Worm (Caenorhabditis elegans) whole organism, L4 larva: ENCODE measurements around the gene R08E5.1.

Source experiments
- F10B5.3 ChIP-seq: sonication (generic microtip); optimal IDR thresholded peaks from 2 replicates; lab custom pipeline; 2016; ENCODE audit warnings: mild to moderate bottlenecking, missing genetic modification characterization, missing compliant biosample characterization
- F37D6.2 ChIP-seq: sonication (generic microtip); optimal IDR thresholded peaks from 2 replicates; lab custom pipeline; 2016; ENCODE audit warnings: mild to moderate bottlenecking, missing genetic modification characterization, missing compliant biosample characterization
- T26A8.4 ChIP-seq: fragments of 200-800 bp; sonication (Bioruptor generic); IDR thresholded peaks from 2 replicates; pipeline ENCODE4 v1.3.6; 2022; ENCODE audit warnings: missing genetic modification characterization, missing compliant biosample characterization
- Y105C5A.15 ChIP-seq: fragments of 200-800 bp; sonication (Bioruptor generic); IDR thresholded peaks from 2 replicates; pipeline ENCODE4 v1.3.6; 2022; ENCODE audit warnings: missing genetic modification characterization, missing compliant biosample characterization
- Y5F2A.4 ChIP-seq: fragments of 200-800 bp; sonication (Bioruptor generic); optimal IDR thresholded peaks from 2 replicates; lab custom pipeline; 2018; ENCODE audit warnings: mild to moderate bottlenecking, missing genetic modification characterization, missing compliant biosample characterization
- aha-1 ChIP-seq: fragments of 150-350 bp; peaks from one replicate; lab custom pipeline; 2014; ENCODE audit warnings: missing biosample characterization, missing genetic modification characterization
- arid-1 ChIP-seq: fragments of 200-800 bp; sonication (Bioruptor generic); conservative IDR thresholded peaks from 2 replicates; pipeline ENCODE4 v1.3.6; 2022; ENCODE audit warnings: missing genetic modification reagents, missing genetic modification characterization, missing compliant biosample characterization
- ceh-28 ChIP-seq: fragments of 150-350 bp; optimal IDR thresholded peaks from 2 replicates; lab custom pipeline; 2014; ENCODE audit warnings: missing biosample characterization, missing genetic modification reagents, missing genetic modification characterization
- cey-2 ChIP-seq: sonication (generic microtip); optimal IDR thresholded peaks from 3 replicates; lab custom pipeline; 2017; ENCODE audit warnings: missing genetic modification characterization, mild to moderate bottlenecking, missing compliant biosample characterization, antibody characterized with exemption, borderline replicate concordance; ENCODE audit not compliant: insufficient read depth
- daf-16 ChIP-seq, 3 experiments: sonication (generic microtip); optimal IDR thresholded peaks; 2 replicates each; lab custom pipeline; 2016 to 2017; ENCODE audit warnings: missing genetic modification characterization in 3 of 3, missing genetic modification reagents in 3 of 3, mild to moderate bottlenecking in 2 of 3, missing compliant biosample characterization in 2 of 3, missing biosample characterization in 1 of 3, moderate library complexity in 1 of 3
- dmd-6 ChIP-seq: fragments of 200-800 bp; sonication (Bioruptor generic); IDR thresholded peaks from 2 replicates; pipeline ENCODE4 v1.3.6; 2022; ENCODE audit warnings: missing genetic modification reagents, missing genetic modification characterization, missing compliant biosample characterization
- dmd-8 ChIP-seq: fragments of 200-800 bp; sonication (Bioruptor generic); IDR thresholded peaks from 2 replicates; pipeline ENCODE4 v1.3.6; 2022; ENCODE audit warnings: missing genetic modification characterization, missing compliant biosample characterization
- dmd-9 ChIP-seq: fragments of 200-800 bp; sonication (Bioruptor generic); IDR thresholded peaks from 2 replicates; pipeline ENCODE4 v1.3.6; 2022; ENCODE audit warnings: missing genetic modification reagents, missing genetic modification characterization, missing compliant biosample characterization
- dve-1 ChIP-seq: sonication (generic microtip); optimal IDR thresholded peaks from 2 replicates; lab custom pipeline; 2017; ENCODE audit warnings: antibody characterized with exemption, mild to moderate bottlenecking, missing genetic modification characterization, missing compliant biosample characterization; ENCODE audit not compliant: insufficient read depth
- egl-43 ChIP-seq: fragments of 200-800 bp; sonication (Bioruptor generic); IDR thresholded peaks from 2 replicates; pipeline ENCODE4 v1.3.6; 2022; ENCODE audit warnings: missing genetic modification reagents, missing genetic modification characterization, missing compliant biosample characterization
- fkh-10 ChIP-seq: fragments of 150-350 bp; optimal IDR thresholded peaks from 2 replicates; lab custom pipeline; 2014; ENCODE audit warnings: missing biosample characterization, missing genetic modification reagents, missing genetic modification characterization
- fos-1 ChIP-seq: fragments of 150-350 bp; optimal IDR thresholded peaks from 2 replicates; lab custom pipeline; 2014; ENCODE audit warnings: missing biosample characterization, missing genetic modification characterization
- gei-8 ChIP-seq: fragments of 200-800 bp; sonication (Bioruptor generic); optimal IDR thresholded peaks from 2 replicates; lab custom pipeline; 2018; ENCODE audit warnings: mild to moderate bottlenecking, missing genetic modification characterization, missing compliant biosample characterization
- hif-1 ChIP-seq, 2 experiments: sonication (generic microtip); optimal IDR thresholded peaks; 2 replicates each; lab custom pipeline; 2016 to 2017; ENCODE audit warnings: missing compliant biosample characterization in 2 of 2, missing genetic modification characterization in 2 of 2, missing genetic modification reagents in 2 of 2, missing genotype in 2 of 2, mild to moderate bottlenecking in 1 of 2
- hlh-11 ChIP-seq: fragments of 200-800 bp; sonication (Bioruptor generic); optimal IDR thresholded peaks from 2 replicates; lab custom pipeline; 2018; ENCODE audit warnings: mild to moderate bottlenecking, missing genetic modification characterization, missing compliant biosample characterization
- hlh-30 ChIP-seq: sonication (generic microtip); optimal IDR thresholded peaks from 2 replicates; lab custom pipeline; 2017; ENCODE audit warnings: antibody characterized with exemption, mild to moderate bottlenecking, missing genetic modification characterization, missing compliant biosample characterization; ENCODE audit not compliant: insufficient read depth
- lin-1 ChIP-seq: fragments of 200-800 bp; sonication (Bioruptor generic); IDR thresholded peaks from 2 replicates; pipeline ENCODE4 v1.3.6; 2022; ENCODE audit warnings: missing genetic modification reagents, missing genetic modification characterization, missing compliant biosample characterization
- lin-39 ChIP-seq: fragments of 150-350 bp; optimal IDR thresholded peaks from 2 replicates; lab custom pipeline; 2014; ENCODE audit warnings: missing biosample characterization, missing genetic modification reagents, missing genetic modification characterization
- lir-3 ChIP-seq: sonication (generic microtip); optimal IDR thresholded peaks from 2 replicates; lab custom pipeline; 2016; ENCODE audit warnings: mild to moderate bottlenecking, missing genetic modification characterization, missing compliant biosample characterization
- mdl-1 ChIP-seq, 2 experiments: fragments of 150-350 bp in 1 of 2; sonication (generic microtip) in 1 of 2; optimal IDR thresholded peaks; 2 replicates each; lab custom pipeline; 2014 to 2017; ENCODE audit warnings: missing biosample characterization in 2 of 2, missing genetic modification characterization in 2 of 2
- mep-1 ChIP-seq: fragments of 150-350 bp; sonication (generic microtip); optimal IDR thresholded peaks from 3 replicates; lab custom pipeline; 2014; ENCODE audit warnings: missing biosample characterization, missing genetic modification characterization
- mxl-3 ChIP-seq: fragments of 200-800 bp; sonication (Bioruptor generic); optimal IDR thresholded peaks from 2 replicates; lab custom pipeline; 2018; ENCODE audit warnings: mild to moderate bottlenecking, missing genetic modification characterization, missing compliant biosample characterization
- nhr-102 ChIP-seq: sonication (generic microtip); optimal IDR thresholded peaks from 2 replicates; lab custom pipeline; 2016; ENCODE audit warnings: mild to moderate bottlenecking, missing genetic modification characterization, moderate library complexity, missing compliant biosample characterization
- nhr-11 ChIP-seq: fragments of 150-350 bp; optimal IDR thresholded peaks from 2 replicates; lab custom pipeline; 2014; ENCODE audit warnings: missing biosample characterization, missing genetic modification characterization
- nhr-28 ChIP-seq: fragments of 150-350 bp; optimal IDR thresholded peaks from 2 replicates; lab custom pipeline; 2014; ENCODE audit warnings: missing biosample characterization, missing genetic modification characterization
- nhr-42 ChIP-seq: fragments of 200-800 bp; sonication (Bioruptor generic); IDR thresholded peaks from 2 replicates; pipeline ENCODE4 v1.3.6; 2022; ENCODE audit warnings: missing genetic modification characterization, missing compliant biosample characterization
- nhr-77 ChIP-seq: fragments of 150-350 bp; optimal IDR thresholded peaks from 2 replicates; lab custom pipeline; 2014; ENCODE audit warnings: missing biosample characterization, missing genetic modification characterization
- pha-4 ChIP-seq, 2 experiments: fragments of 150-350 bp in 1 of 2; fragments of 200-800 bp in 1 of 2; sonication (Bioruptor generic) in 1 of 2; IDR thresholded peaks in 1 of 2; optimal IDR thresholded peaks in 1 of 2; 2 replicates each; pipeline versions ENCODE4 v1.3.6 to Lab custom; 2014 to 2022; ENCODE audit warnings: missing genetic modification characterization in 2 of 2, missing genetic modification reagents in 2 of 2, missing biosample characterization in 1 of 2, missing compliant biosample characterization in 1 of 2
- php-3 ChIP-seq: fragments of 200-800 bp; sonication (Bioruptor generic); IDR thresholded peaks from 2 replicates; pipeline ENCODE4 v1.3.6; 2022; ENCODE audit warnings: missing genetic modification reagents, missing genetic modification characterization, missing compliant biosample characterization
- pqm-1 ChIP-seq: sonication (generic microtip); optimal IDR thresholded peaks from 2 replicates; lab custom pipeline; 2017; ENCODE audit warnings: missing biosample characterization, missing genetic modification characterization
- sdz-12 ChIP-seq: fragments of 200-800 bp; sonication (Bioruptor generic); optimal IDR thresholded peaks from 2 replicates; lab custom pipeline; 2018; ENCODE audit warnings: mild to moderate bottlenecking, missing genetic modification characterization, missing compliant biosample characterization
- snpc-1.2 ChIP-seq: fragments of 200-800 bp; sonication (Bioruptor generic); IDR thresholded peaks from 2 replicates; pipeline ENCODE4 v1.3.6; 2022; ENCODE audit warnings: missing genetic modification reagents, missing genetic modification characterization, missing compliant biosample characterization
- spr-1 ChIP-seq: sonication (generic microtip); optimal IDR thresholded peaks from 2 replicates; lab custom pipeline; 2016; ENCODE audit warnings: mild to moderate bottlenecking, missing genetic modification characterization, missing compliant biosample characterization
- tag-97 ChIP-seq: fragments of 200-800 bp; sonication (Bioruptor generic); IDR thresholded peaks from 2 replicates; pipeline ENCODE4 v1.3.6; 2022; ENCODE audit warnings: missing genetic modification characterization, missing compliant biosample characterization
- unc-130 ChIP-seq: sonication (generic microtip); optimal IDR thresholded peaks from 2 replicates; lab custom pipeline; 2016; ENCODE audit warnings: missing genetic modification reagents, missing genetic modification characterization, missing compliant biosample characterization
- unc-39 ChIP-seq: sonication (generic microtip); optimal IDR thresholded peaks from 2 replicates; lab custom pipeline; 2017; ENCODE audit warnings: missing biosample characterization, missing genetic modification characterization
- unc-62 ChIP-seq, 3 experiments: fragments of 150-350 bp in 1 of 3; sonication (generic microtip); optimal IDR thresholded peaks in 2 of 3; peaks in 1 of 3; 1 replicate in 1 of 3; 2 replicates in 2 of 3; lab custom pipeline; 2014 to 2017; ENCODE audit warnings: missing biosample characterization in 3 of 3, missing genetic modification characterization in 3 of 3, missing genetic modification reagents in 3 of 3, missing genotype in 1 of 3
- ztf-11 ChIP-seq: fragments of 150-350 bp; optimal IDR thresholded peaks from 2 replicates; lab custom pipeline; 2014; ENCODE audit warnings: missing biosample characterization, missing genetic modification characterization

The R08E5.1 gene

DNA sequence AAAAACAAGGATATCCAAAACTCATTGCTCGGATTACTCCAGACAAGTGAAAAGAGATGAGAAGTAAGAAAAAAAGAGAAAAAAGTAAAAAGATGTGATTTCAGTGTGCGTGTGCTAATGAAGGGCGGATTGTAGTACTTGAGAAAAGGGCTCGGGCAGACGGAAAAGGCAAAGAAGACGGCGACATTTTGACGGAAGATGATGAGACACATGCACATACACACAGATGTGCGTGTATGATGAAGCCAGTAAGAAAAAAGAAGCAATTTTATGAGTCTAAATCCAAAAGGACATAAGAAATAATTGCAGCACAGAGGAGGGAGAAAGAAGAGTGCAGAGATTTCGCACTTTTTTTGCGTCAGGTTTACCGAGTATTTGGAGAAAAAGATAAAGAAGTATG lies 17.2 kb upstream of the R08E5.1 start:
- TF ChIP-seq Y105C5A.15 (GFP tag; lab: Robert Waterston, UW) (no peak), Y5F2A.4 (GFP tag; lab: Kevin White, UChicago) (no peak), dmd-9 (GFP tag; lab: Robert Waterston, UW) (no peak), fkh-10 (GFP tag; lab: Kevin White, UChicago) (peak; percentile 68), gei-8 (no peak), snpc-1.2 (GFP tag; lab: Robert Waterston, UW) (no peak), mxl-3 (GFP tag; lab: Kevin White, UChicago) (no peak), aha-1 (tag; lab: Kevin White, UChicago) (peak; percentile 63)
- TF ChIP-seq, all 104 proteins: peak for 2

DNA sequence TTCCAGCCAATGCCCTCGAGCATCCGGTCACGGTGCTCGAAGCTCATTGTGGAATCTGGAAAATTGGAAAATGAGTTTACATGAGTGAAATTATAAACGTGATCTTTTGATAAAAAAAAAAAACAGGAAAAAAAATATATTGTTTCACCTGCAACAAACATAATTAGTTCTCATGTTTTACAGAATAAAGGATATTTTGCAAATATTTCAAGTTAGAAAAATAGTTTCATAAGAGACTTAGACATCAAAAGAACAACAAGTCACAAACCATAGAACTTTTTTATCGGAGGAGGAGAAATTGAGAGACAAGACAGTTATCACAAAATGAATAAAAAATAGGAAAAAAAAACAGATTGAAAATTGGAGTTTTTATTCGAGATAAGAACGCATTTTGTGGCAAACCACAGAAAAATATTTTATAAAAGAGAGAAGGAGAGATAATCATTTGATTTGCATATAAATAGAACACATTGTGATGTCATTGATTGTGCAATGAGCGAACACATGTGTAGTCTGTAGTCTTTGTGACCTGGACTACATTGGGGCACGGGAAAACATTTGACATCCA lies 12.9 kb upstream of the R08E5.1 start, which contains the start of gene R08F11.1:
R08F11.1 (minus strand) TSS at position 51 of the 568 bp plus-strand sequence.
- TF ChIP-seq dmd-6 (GFP tag; lab: Robert Waterston, UW) = peak; percentile 62
- TF ChIP-seq ztf-11 (tag; lab: Kevin White, UChicago) = no peak
- TF ChIP-seq unc-62 (GFP tag; optimal IDR thresholded peaks at IDR 0.05 in 1 of 2; lab: Kevin White, UChicago) = peak in 1 of 2 experiments; percentile 9
- no peak for TF ChIP-seq unc-62 (tag; optimal IDR thresholded peaks at IDR 0.05; lab: Kevin White, UChicago)
- TF ChIP-seq nhr-77 (tag; lab: Kevin White, UChicago) = peak; percentile 90
- peak; percentile 98 for TF ChIP-seq nhr-28 (tag; lab: Kevin White, UChicago)
- peak; percentile 53 for TF ChIP-seq hlh-11 (tag; lab: Kevin White, UChicago)
- peak; percentile 74 for TF ChIP-seq pqm-1 (tag; lab: Kevin White, UChicago)
- no peak for TF ChIP-seq F10B5.3 (tag; lab: Kevin White, UChicago)
- peak; percentile 76 for TF ChIP-seq dve-1 (tag; lab: Kevin White, UChicago)
- no peak for TF ChIP-seq lin-39
- TF ChIP-seq T26A8.4 (GFP tag; lab: Robert Waterston, UW) = no peak
- TF ChIP-seq daf-16 (GFP tag; optimal IDR thresholded peaks at IDR 0.05; lab: Kevin White, UChicago) = no peak
- TF ChIP-seq daf-16 (tag; optimal IDR thresholded peaks at IDR 0.05; lab: Kevin White, UChicago) = peak; percentile 90
- no peak for TF ChIP-seq arid-1 (GFP tag; lab: Robert Waterston, UW)
- peak; percentile 64 for TF ChIP-seq nhr-102 (tag; lab: Kevin White, UChicago)
- TF ChIP-seq spr-1 (tag; lab: Kevin White, UChicago) = no peak
- peak; percentile 5 for TF ChIP-seq hlh-30 (tag; lab: Kevin White, UChicago)
- TF ChIP-seq hif-1 (tag; optimal IDR thresholded peaks at IDR 0.05; lab: Kevin White, UChicago) = peak in 1 of 2 experiments; percentile 79

DNA sequence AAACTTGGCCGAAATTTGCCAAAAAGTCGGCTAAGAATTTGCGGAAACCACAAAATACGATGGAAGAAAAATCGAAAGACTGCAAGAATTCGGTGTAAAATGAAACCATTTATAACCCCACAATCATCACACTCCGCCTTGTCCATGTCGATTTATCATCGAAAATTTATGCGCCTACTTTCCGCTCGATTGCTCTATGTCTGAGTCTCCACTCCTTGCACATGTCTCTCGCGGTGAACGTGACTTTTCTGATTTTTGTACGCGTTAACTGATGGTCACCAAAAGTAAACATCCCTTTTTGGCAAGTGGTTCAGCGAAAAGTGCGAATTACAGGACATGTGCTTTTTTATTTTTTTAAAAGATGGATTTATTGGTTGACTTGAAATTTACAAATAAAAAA lies 5.6 kb upstream of the R08E5.1 start:
- no peak for TF ChIP-seq unc-130 (GFP tag; lab: Kevin White, UChicago)
- TF ChIP-seq sdz-12 = no peak
- TF ChIP-seq daf-16 (GFP tag; optimal IDR thresholded peaks at IDR 0.05; lab: Kevin White, UChicago) = no peak
- TF ChIP-seq daf-16 (tag; optimal IDR thresholded peaks at IDR 0.05; lab: Kevin White, UChicago) = peak; percentile 84
- peak; percentile 64 for TF ChIP-seq nhr-28 (tag; lab: Kevin White, UChicago)
- no peak for TF ChIP-seq fos-1 (tag; lab: Kevin White, UChicago)
- TF ChIP-seq lin-1 (GFP tag; lab: Robert Waterston, UW) = 0 out of 2 replicates have a peak, but pooled peaks have one; percentile 38
- 0 out of 2 replicates have a peak, but pooled peaks have one; percentile 21 for TF ChIP-seq php-3 (GFP tag; lab: Robert Waterston, UW)
- no peak for TF ChIP-seq ceh-28
- TF ChIP-seq mep-1 (tag; lab: Kevin White, UChicago) = peak; percentile 6
- peak; percentile 2 for TF ChIP-seq nhr-77 (tag; lab: Kevin White, UChicago)
- no peak for TF ChIP-seq unc-39 (tag; lab: Kevin White, UChicago)
- TF ChIP-seq spr-1 (tag; lab: Kevin White, UChicago) = no peak
- TF ChIP-seq F10B5.3 (tag; lab: Kevin White, UChicago) = no peak
- no peak for TF ChIP-seq egl-43
- TF ChIP-seq Y5F2A.4 (GFP tag; lab: Kevin White, UChicago) = no peak
- TF ChIP-seq cey-2 (tag; lab: Kevin White, UChicago) = no peak
- peak; percentile 82 for TF ChIP-seq dmd-6 (GFP tag; lab: Robert Waterston, UW)
- TF ChIP-seq pha-4 (GFP tag; IDR thresholded peaks at IDR 0.05; lab: Robert Waterston, UW) = no peak
- TF ChIP-seq pha-4 (tag; optimal IDR thresholded peaks at IDR 0.05; lab: Kevin White, UChicago) = peak; percentile 18
- 0 out of 2 replicates have a peak, but pooled peaks have one; percentile 51 for TF ChIP-seq dmd-8
- peak in 1 of 2 experiments; percentile 61 for TF ChIP-seq mdl-1 (tag; optimal IDR thresholded peaks at IDR 0.05; lab: Kevin White, UChicago)
- no peak for TF ChIP-seq nhr-11 (tag; lab: Kevin White, UChicago)
- no peak for TF ChIP-seq arid-1 (GFP tag; lab: Robert Waterston, UW)
- no peak for TF ChIP-seq F37D6.2 (tag; lab: Kevin White, UChicago)
- TF ChIP-seq lir-3 (tag; lab: Kevin White, UChicago) = no peak
- peak; percentile 86 to 98 for TF ChIP-seq hif-1 (tag; optimal IDR thresholded peaks at IDR 0.05; lab: Kevin White, UChicago)
- TF ChIP-seq nhr-42 = no peak
- no peak for TF ChIP-seq tag-97
